Fruit fly (Drosophila melanogaster): ENCODE measurements around the gene CG15185.
A peak's percentile ranks its signal among the peaks of the same experiment; 100 is the strongest.

dm6 chr3R:6481740-6482443 is 45.4 kb upstream of the CG15185 start:
- TF ChIP-seq CG8301 (tag; optimal IDR thresholded peaks at IDR 0.05) (no peak), EcR (GFP tag; optimal IDR thresholded peaks at IDR 0.05) (no peak), fd96Ca (GFP tag; IDR thresholded peaks at IDR 0.05) (peak; percentile 19; the same call in 1 of the 3 replicates), CG34367 (tag; optimal IDR thresholded peaks at IDR 0.05) (no peak), CG10348 (GFP tag; IDR thresholded peaks at IDR 0.05) (no peak), Snoo (tag; optimal IDR thresholded peaks at IDR 0.05) (no peak), gl (tag; optimal IDR thresholded peaks at IDR 0.05) (no peak), Ets98B (GFP tag; IDR thresholded peaks at IDR 0.05) (no peak), CG4496 (GFP tag; IDR thresholded peaks at IDR 0.05) (no peak; the same call in 2 of the 3 replicates), CG12605 (GFP tag; IDR thresholded peaks at IDR 0.05) (no peak), CG13204 (GFP tag; optimal IDR thresholded peaks at IDR 0.05) (no peak), Pif1A (GFP tag; optimal IDR thresholded peaks at IDR 0.05) (no peak)

Measured in whole organism, pupa.